Worm (Caenorhabditis elegans): Measurements from ENCODE around the gene nspc-20.

DNA sequence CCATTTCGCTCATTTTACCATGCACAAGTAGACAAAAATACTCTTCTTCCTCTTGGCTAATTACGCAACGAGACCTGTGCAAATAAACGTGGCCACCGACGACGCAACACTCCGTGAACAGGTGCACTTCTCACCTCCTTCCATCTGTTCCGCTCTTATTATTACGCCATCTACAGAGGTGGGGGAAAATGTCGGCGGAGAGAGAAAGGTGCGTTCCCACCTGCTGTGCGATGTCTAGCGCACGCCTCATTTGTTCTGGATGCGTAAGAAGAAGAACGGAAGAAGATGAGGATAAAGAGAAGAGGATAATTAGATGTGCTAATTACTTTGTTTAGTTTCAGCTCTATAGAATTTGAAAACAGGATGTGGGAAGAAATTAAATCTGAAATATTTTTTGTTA, 43.5 kb downstream of the nspc-20 start:
- TF ChIP-seq M03D4.4 (tag; optimal IDR thresholded peaks at IDR 0.05) (no peak), ceh-83 (GFP tag; optimal IDR thresholded peaks at IDR 0.05) (no peak), nhr-76 (tag; optimal IDR thresholded peaks at IDR 0.05) (no peak), lsy-2 (tag; optimal IDR thresholded peaks at IDR 0.05) (no peak)
